Fruit fly (Drosophila melanogaster) whole organism, embryonic: ENCODE measurements around the gene mon2.

ENCODE experiments used
- Adf1 ChIP-seq: fragments of 200-800 bp; sonication (Bioruptor generic); IDR thresholded peaks from 2 replicates; pipeline ENCODE4 v1.3.6; 2022; ENCODE audit warnings: missing biosample characterization, missing genetic modification characterization
- B-H2 ChIP-seq: fragments of 200-800 bp; sonication (Bioruptor generic); optimal IDR thresholded peaks from 2 replicates; lab custom pipeline; 2018; ENCODE audit warnings: missing biosample characterization, mild to moderate bottlenecking, missing genetic modification characterization
- CG11456 ChIP-seq: fragments of 200-800 bp; sonication (Bioruptor generic); IDR thresholded peaks from 3 replicates; pipeline ENCODE4 v1.3.6; 2022; ENCODE audit warnings: missing biosample characterization, missing genetic modification characterization
- CG13775 ChIP-seq: fragments of 200-800 bp; sonication (Bioruptor generic); optimal IDR thresholded peaks from 3 replicates; lab custom pipeline; 2017; ENCODE audit warnings: missing biosample characterization, mild to moderate bottlenecking, missing genetic modification characterization
- CG14014 ChIP-seq: fragments of 200-800 bp; sonication (Bioruptor generic); IDR thresholded peaks from 2 replicates; pipeline ENCODE4 v1.3.6; 2022; ENCODE audit warnings: missing biosample characterization, missing genetic modification characterization
- CG15601 ChIP-seq: fragments of 200-800 bp; sonication (Bioruptor generic); optimal IDR thresholded peaks from 3 replicates; lab custom pipeline; 2019; ENCODE audit warnings: missing biosample characterization, mild to moderate bottlenecking, missing genetic modification characterization, moderate library complexity
- CG17328 ChIP-seq: fragments of 200-800 bp; sonication (Bioruptor generic); IDR thresholded peaks from 2 replicates; pipeline ENCODE4 v1.3.6; 2022; ENCODE audit warnings: missing biosample characterization, missing genetic modification characterization
- CG2875 ChIP-seq: fragments of 200-800 bp; sonication (Bioruptor generic); optimal IDR thresholded peaks from 2 replicates; lab custom pipeline; 2017; ENCODE audit warnings: missing biosample characterization, mild to moderate bottlenecking, missing genetic modification characterization, missing genetic modification reagents
- CG30020 ChIP-seq: fragments of 200-800 bp; optimal IDR thresholded peaks from 2 replicates; lab custom pipeline; 2019; ENCODE audit warnings: missing biosample characterization, mild to moderate bottlenecking, missing genetic modification characterization, moderate library complexity
- CG30403 ChIP-seq: fragments of 200-800 bp; sonication (Bioruptor generic); optimal IDR thresholded peaks from 3 replicates; lab custom pipeline; 2016; ENCODE audit warnings: missing biosample characterization, missing genetic modification characterization
- CG31224 ChIP-seq: fragments of 200-800 bp; sonication (Bioruptor generic); IDR thresholded peaks from 2 replicates; pipeline ENCODE4 v1.3.6; 2022; ENCODE audit warnings: missing biosample characterization, missing genetic modification characterization
- CG32767 ChIP-seq: fragments of 200-800 bp; sonication (Bioruptor generic); IDR thresholded peaks from 2 replicates; pipeline ENCODE4 v1.3.6; 2022; ENCODE audit warnings: missing biosample characterization, missing genetic modification characterization
- CG34224 ChIP-seq: fragments of 200-800 bp; sonication (Bioruptor generic); IDR thresholded peaks from 3 replicates; pipeline ENCODE4 v1.3.6; 2022; ENCODE audit warnings: missing biosample characterization, missing genetic modification characterization; ENCODE audit not compliant: partially characterized antibody
- CG3995 ChIP-seq: fragments of 200-800 bp; sonication (Bioruptor generic); optimal IDR thresholded peaks from 3 replicates; lab custom pipeline; 2016; ENCODE audit warnings: missing biosample characterization, missing genetic modification characterization
- CG4617 ChIP-seq: fragments of 200-800 bp; sonication (Bioruptor generic); optimal IDR thresholded peaks from 3 replicates; lab custom pipeline; 2016; ENCODE audit warnings: missing biosample characterization, missing genetic modification characterization, borderline replicate concordance
- CG4730 ChIP-seq: fragments of 200-800 bp; sonication (Bioruptor generic); IDR thresholded peaks from 2 replicates; pipeline ENCODE4 v1.3.6; 2022; ENCODE audit warnings: missing biosample characterization, missing genetic modification characterization
- CG6689 ChIP-seq: fragments of 200-800 bp; sonication (Bioruptor generic); IDR thresholded peaks from 2 replicates; pipeline ENCODE4 v1.3.6; 2022; ENCODE audit warnings: missing biosample characterization, missing genetic modification characterization
- CG6813 ChIP-seq: fragments of 200-800 bp; sonication (Bioruptor generic); optimal IDR thresholded peaks from 2 replicates; lab custom pipeline; 2017; ENCODE audit warnings: missing biosample characterization, missing genetic modification characterization, mild to moderate bottlenecking, moderate library complexity, missing genetic modification reagents
- CG8924 ChIP-seq: fragments of 200-800 bp; optimal IDR thresholded peaks from 3 replicates; lab custom pipeline; 2019; ENCODE audit warnings: missing biosample characterization, mild to moderate bottlenecking, missing genetic modification characterization, moderate library complexity
- CG9215 ChIP-seq: fragments of 200-800 bp; sonication (Bioruptor generic); IDR thresholded peaks from 2 replicates; pipeline ENCODE4 v1.3.6; 2022; ENCODE audit warnings: missing biosample characterization, missing genetic modification characterization
- CG9437 ChIP-seq: fragments of 200-800 bp; sonication (Bioruptor generic); optimal IDR thresholded peaks from 2 replicates; lab custom pipeline; 2018; ENCODE audit warnings: missing biosample characterization, mild to moderate bottlenecking, missing genetic modification characterization
- Dip2 ChIP-seq: fragments of 200-800 bp; sonication (Bioruptor generic); IDR thresholded peaks from 2 replicates; pipeline ENCODE4 v1.3.6; 2022; ENCODE audit warnings: missing biosample characterization, missing genetic modification characterization
- HLH3B ChIP-seq: fragments of 200-800 bp; sonication (Bioruptor generic); IDR thresholded peaks from 2 replicates; pipeline ENCODE4 v1.3.6; 2022; ENCODE audit warnings: missing biosample characterization, missing genetic modification characterization
- HLH4C ChIP-seq: fragments of 200-800 bp; sonication (Bioruptor generic); IDR thresholded peaks from 3 replicates; pipeline ENCODE4 v1.3.6; 2022; ENCODE audit warnings: missing biosample characterization, missing genetic modification characterization; ENCODE audit not compliant: partially characterized antibody
- HLH54F ChIP-seq: fragments of 200-800 bp; sonication (Bioruptor generic); optimal IDR thresholded peaks from 3 replicates; lab custom pipeline; 2016; ENCODE audit warnings: missing biosample characterization, missing genetic modification characterization
- Hr3 ChIP-seq: fragments of 200-800 bp; sonication (Bioruptor generic); optimal IDR thresholded peaks from 3 replicates; lab custom pipeline; 2016; ENCODE audit warnings: missing biosample characterization, missing genetic modification characterization
- NFAT ChIP-seq: fragments of 200-800 bp; sonication (Bioruptor generic); IDR thresholded peaks from 2 replicates; pipeline ENCODE4 v1.3.6; 2022; ENCODE audit warnings: missing biosample characterization, missing genetic modification characterization
- NK7.1 ChIP-seq: fragments of 200-800 bp; sonication (Bioruptor generic); optimal IDR thresholded peaks from 3 replicates; lab custom pipeline; 2016; ENCODE audit warnings: missing biosample characterization, missing genetic modification characterization
- Ptx1 ChIP-seq: fragments of 200-800 bp; sonication (Bioruptor generic); IDR thresholded peaks from 2 replicates; pipeline ENCODE4 v1.3.6; 2022; ENCODE audit warnings: missing biosample characterization, missing genetic modification characterization
- Rfx ChIP-seq: fragments of 200-800 bp; sonication (Bioruptor generic); IDR thresholded peaks from 2 replicates; pipeline ENCODE4 v1.3.6; 2022; ENCODE audit warnings: missing biosample characterization, missing genetic modification characterization
- Taf1 ChIP-seq: fragments of 200-800 bp; sonication (Bioruptor generic); IDR thresholded peaks from 2 replicates; pipeline ENCODE4 v1.3.6; 2022; ENCODE audit warnings: missing biosample characterization, missing genetic modification characterization
- Xrp1 ChIP-seq: fragments of 200-800 bp; sonication (Bioruptor generic); IDR thresholded peaks from 2 replicates; pipeline ENCODE4 v1.3.6; 2022; ENCODE audit warnings: missing biosample characterization, missing genetic modification characterization
- ase ChIP-seq: fragments of 200-800 bp; sonication (Bioruptor generic); IDR thresholded peaks from 3 replicates; pipeline ENCODE4 v1.3.6; 2022; ENCODE audit warnings: missing biosample characterization, missing genetic modification characterization
- ato ChIP-seq: fragments of 200-800 bp; sonication (Bioruptor generic); IDR thresholded peaks from 2 replicates; pipeline ENCODE4 v1.3.6; 2022; ENCODE audit warnings: missing biosample characterization, missing genetic modification characterization; ENCODE audit not compliant: partially characterized antibody
- az2 ChIP-seq: fragments of 200-800 bp; sonication (Bioruptor generic); optimal IDR thresholded peaks from 3 replicates; lab custom pipeline; 2016; ENCODE audit warnings: missing biosample characterization, missing genetic modification characterization
- ci ChIP-seq: fragments of 200-800 bp; sonication (Bioruptor generic); IDR thresholded peaks from 3 replicates; pipeline ENCODE4 v1.3.6; 2022; ENCODE audit warnings: missing biosample characterization, missing genetic modification characterization
- croc ChIP-seq: fragments of 200-800 bp; sonication (Bioruptor generic); conservative IDR thresholded peaks from 3 replicates; pipeline ENCODE4 v1.3.6; 2022; ENCODE audit warnings: missing biosample characterization, missing genetic modification characterization
- danr ChIP-seq: fragments of 200-800 bp; sonication (Bioruptor generic); IDR thresholded peaks from 2 replicates; pipeline ENCODE4 v1.3.6; 2022; ENCODE audit warnings: missing biosample characterization, missing genetic modification characterization
- ems ChIP-seq: fragments of 200-800 bp; sonication (Bioruptor generic); optimal IDR thresholded peaks from 3 replicates; lab custom pipeline; 2016; ENCODE audit warnings: missing biosample characterization, missing genetic modification characterization
- fd96Cb ChIP-seq: fragments of 200-800 bp; sonication (Bioruptor generic); optimal IDR thresholded peaks from 2 replicates; lab custom pipeline; 2018; ENCODE audit warnings: missing biosample characterization, mild to moderate bottlenecking, missing genetic modification characterization, moderate library complexity
- gem ChIP-seq: fragments of 200-800 bp; sonication (Bioruptor generic); optimal IDR thresholded peaks from 2 replicates; lab custom pipeline; 2019; ENCODE audit warnings: missing biosample characterization, mild to moderate bottlenecking, missing genetic modification characterization, moderate library complexity
- lola ChIP-seq, 3 experiments: fragments of >200 bp in 2 of 3; fragments of 200-800 bp in 1 of 3; sonication (Bioruptor generic) in 1 of 3; optimal IDR thresholded peaks; 2 replicates each; lab custom pipeline; 2017 to 2019; ENCODE audit warnings: missing biosample characterization in 3 of 3, missing genetic modification characterization in 3 of 3, mild to moderate bottlenecking in 1 of 3, moderate library complexity in 1 of 3
- psq ChIP-seq: fragments of 200-800 bp; sonication (Bioruptor generic); optimal IDR thresholded peaks from 2 replicates; lab custom pipeline; 2017; ENCODE audit warnings: missing biosample characterization, missing genetic modification characterization
- pum ChIP-seq: fragments of 200-800 bp; sonication (Bioruptor generic); optimal IDR thresholded peaks from 2 replicates; lab custom pipeline; 2016; ENCODE audit warnings: missing biosample characterization, missing genetic modification characterization
- pzg ChIP-seq: fragments of 200-800 bp; sonication (Bioruptor generic); optimal IDR thresholded peaks from 3 replicates; lab custom pipeline; 2018; ENCODE audit warnings: missing biosample characterization, mild to moderate bottlenecking, missing genetic modification characterization, moderate library complexity
- ro ChIP-seq: fragments of 200-800 bp; sonication (Bioruptor generic); IDR thresholded peaks from 2 replicates; pipeline ENCODE4 v1.3.6; 2022; ENCODE audit warnings: missing biosample characterization, missing genetic modification characterization
- tgo ChIP-seq: fragments of 200-800 bp; sonication (Bioruptor generic); IDR thresholded peaks from 3 replicates; pipeline ENCODE4 v1.3.6; 2022; ENCODE audit warnings: missing biosample characterization, missing genetic modification characterization
- unc-4 ChIP-seq: fragments of 200-800 bp; sonication (Bioruptor generic); IDR thresholded peaks from 2 replicates; pipeline ENCODE4 v1.3.6; 2022; ENCODE audit warnings: missing biosample characterization, missing genetic modification characterization; ENCODE audit not compliant: partially characterized antibody

Gene mon2

dm6 chr2L:8071112-8071976 is 52.5 kb downstream of the mon2 start, which contains the start of gene poe (continued):
- TF ChIP-seq HLH3B (GFP tag; lab: Robert Waterston, UW) = 0 out of 2 replicates have a peak, but pooled peaks have one; percentile 44
- peak; percentile 47 for TF ChIP-seq CG30403 (GFP tag; lab: Kevin White, UChicago)
- peak; percentile 28 for TF ChIP-seq CG13775
- TF ChIP-seq Rfx = peak; percentile 66
- peak; percentile 41 for TF ChIP-seq CG9437 (GFP tag; lab: Kevin White, UChicago)
- peak; percentile 31 for TF ChIP-seq CG30020 (tag; lab: Kevin White, UChicago)
- no peak for TF ChIP-seq HLH54F (GFP tag; lab: Kevin White, UChicago)
- TF ChIP-seq ci (GFP tag; lab: Robert Waterston, UW) = peak; percentile 56; the same call in 1 of the 3 replicates
- 0 out of 2 replicates have a peak, but pooled peaks have one; percentile 31 for TF ChIP-seq CG32767 (GFP tag; lab: Robert Waterston, UW)
- peak; percentile 57 for TF ChIP-seq CG4617
- TF ChIP-seq CG8924 = peak; percentile 78
- peak; percentile 39; the same call in 1 of the 2 replicates for TF ChIP-seq CG4730 (GFP tag; lab: Robert Waterston, UW)
- TF ChIP-seq CG2875 = no peak
- 0 out of 2 replicates have a peak, but pooled peaks have one; percentile 7 for TF ChIP-seq CG14014 (GFP tag; lab: Robert Waterston, UW)
- TF ChIP-seq CG9215 (GFP tag; lab: Robert Waterston, UW) = peak; percentile 30; the same call in 1 of the 2 replicates
- TF ChIP-seq HLH4C (GFP tag; lab: Robert Waterston, UW) = peak; percentile 39; the same call in 2 of the 3 replicates
- peak; percentile 57 for TF ChIP-seq fd96Cb
- TF ChIP-seq unc-4 = 0 out of 2 replicates have a peak, but pooled peaks have one; percentile 20
- TF ChIP-seq croc (GFP tag; lab: Robert Waterston, UW) = peak; percentile 17; the same call in 1 of the 3 replicates
- TF ChIP-seq CG6689 (GFP tag; lab: Robert Waterston, UW) = peak; percentile 74
- TF ChIP-seq Adf1 = no peak
- TF ChIP-seq CG34224 = peak; percentile 22; the same call in 2 of the 3 replicates
- TF ChIP-seq Xrp1 (GFP tag; lab: Robert Waterston, UW) = peak; percentile 80; the same call in 1 of the 2 replicates
- no peak for TF ChIP-seq ems
- TF ChIP-seq Ptx1 = peak; percentile 74
- no peak for TF ChIP-seq CG15601 (tag; lab: Kevin White, UChicago)
- TF ChIP-seq psq (GFP tag; lab: Kevin White, UChicago) = peak; percentile 7
- no peak for TF ChIP-seq Dip2 (GFP tag; lab: Robert Waterston, UW)
- TF ChIP-seq CG11456 (GFP tag; lab: Robert Waterston, UW) = 0 out of 3 replicates have a peak, but pooled peaks have one; percentile 33
- peak; percentile 25 for TF ChIP-seq az2
- peak; percentile 36 for TF ChIP-seq CG6813 (GFP tag; lab: Kevin White, UChicago)
- no peak for TF ChIP-seq ro (GFP tag; lab: Robert Waterston, UW)
- TF ChIP-seq lola (GFP tag; optimal IDR thresholded peaks at IDR 0.05; lab: Kevin White, UChicago) = no peak
- peak; percentile 73 for TF ChIP-seq tgo (GFP tag; lab: Robert Waterston, UW)
- peak; percentile 67 for TF ChIP-seq CG31224 (GFP tag; lab: Robert Waterston, UW)
- TF ChIP-seq Hr3 (GFP tag; lab: Kevin White, UChicago) = peak; percentile 46
- TF ChIP-seq B-H2 (GFP tag; lab: Kevin White, UChicago) = no peak
- no peak for TF ChIP-seq pum (GFP tag; lab: Kevin White, UChicago)
- peak; percentile 35; the same call in 1 of the 2 replicates for TF ChIP-seq NFAT (GFP tag; lab: Robert Waterston, UW)
- peak; percentile 82 for TF ChIP-seq pzg (GFP tag; lab: Kevin White, UChicago)
- TF ChIP-seq CG17328 (GFP tag; lab: Robert Waterston, UW) = peak; percentile 69; the same call in 1 of the 2 replicates
- no peak for TF ChIP-seq gem (tag; lab: Kevin White, UChicago)
- TF ChIP-seq ase (GFP tag; lab: Robert Waterston, UW) = peak; percentile 63
- no peak for TF ChIP-seq ato (GFP tag; lab: Robert Waterston, UW)
- peak; percentile 9 for TF ChIP-seq CG3995
- TF ChIP-seq danr = peak; percentile 10; the same call in 1 of the 2 replicates
- TF ChIP-seq Taf1 (GFP tag; lab: Robert Waterston, UW) = 0 out of 2 replicates have a peak, but pooled peaks have one; percentile 21
- TF ChIP-seq NK7.1 (GFP tag; lab: Kevin White, UChicago) = no peak
